Fruit fly (Drosophila melanogaster): ENCODE data around the gene Neurl4.

dm6 chr3L:14097941-14098545, 48.4 kb upstream of the Neurl4 start, which contains the start of gene Fbp1:
- TF ChIP-seq CG8478 (optimal IDR thresholded peaks at IDR 0.05) (no peak), CTCF (optimal IDR thresholded peaks at IDR 0.05) (no peak)

All from S2 (cell line).